Worm (Caenorhabditis elegans) whole organism, L3 larva: Measurements from ENCODE around the gene Y48G9A.11.

Experiments used
- aly-2 ChIP-seq: fragments of 150-350 bp; optimal IDR thresholded peaks from 2 replicates; lab custom pipeline; 2014; ENCODE audit warnings: missing biosample characterization, missing genetic modification characterization
- ama-1 ChIP-seq: fragments of 150-350 bp; optimal IDR thresholded peaks from 2 replicates; lab custom pipeline; 2018
- ceh-16 ChIP-seq: sonication (generic microtip); optimal IDR thresholded peaks from 2 replicates; lab custom pipeline; 2017; ENCODE audit warnings: missing biosample characterization, missing genetic modification characterization
- ceh-82 ChIP-seq: fragments of 150-350 bp; optimal IDR thresholded peaks from 2 replicates; lab custom pipeline; 2014; ENCODE audit warnings: missing biosample characterization, missing genetic modification characterization
- daf-12 ChIP-seq: fragments of 150-350 bp; optimal IDR thresholded peaks from 2 replicates; lab custom pipeline; 2014; ENCODE audit warnings: missing biosample characterization, missing genetic modification reagents, missing genetic modification characterization
- egl-27 ChIP-seq: sonication (generic microtip); optimal IDR thresholded peaks from 4 replicates; lab custom pipeline; 2017; ENCODE audit warnings: missing biosample characterization, missing genetic modification reagents, missing genetic modification characterization
- elt-1 ChIP-seq: fragments of 150-350 bp; optimal IDR thresholded peaks from 2 replicates; lab custom pipeline; 2014; ENCODE audit warnings: missing biosample characterization, missing genetic modification characterization
- elt-2 ChIP-seq: sonication (generic microtip); optimal IDR thresholded peaks from 2 replicates; lab custom pipeline; 2016; ENCODE audit warnings: missing genetic modification reagents, mild to moderate bottlenecking, missing genetic modification characterization, missing compliant biosample characterization
- eor-1 ChIP-seq, 2 experiments: fragments of 150-350 bp; optimal IDR thresholded peaks; 2 replicates each; lab custom pipeline; 2014 to 2018; ENCODE audit warnings: missing biosample characterization in 2 of 2, missing genetic modification characterization in 2 of 2
- fkh-10 ChIP-seq: sonication (generic microtip); optimal IDR thresholded peaks from 2 replicates; lab custom pipeline; 2017; ENCODE audit warnings: missing biosample characterization, missing genetic modification reagents, missing genetic modification characterization
- fos-1 ChIP-seq: fragments of 150-350 bp; optimal IDR thresholded peaks from 2 replicates; lab custom pipeline; 2014; ENCODE audit warnings: missing biosample characterization, missing genetic modification characterization
- jun-1 ChIP-seq: fragments of 150-350 bp; optimal IDR thresholded peaks from 2 replicates; lab custom pipeline; 2014; ENCODE audit warnings: missing biosample characterization, missing genetic modification reagents, missing genetic modification characterization
- lin-39 ChIP-seq: fragments of 150-350 bp; optimal IDR thresholded peaks from 2 replicates; lab custom pipeline; 2018; ENCODE audit warnings: missing biosample characterization, missing genetic modification reagents, missing genetic modification characterization
- lsy-12 ChIP-seq: sonication (generic microtip); optimal IDR thresholded peaks from 2 replicates; lab custom pipeline; 2016; ENCODE audit warnings: mild to moderate bottlenecking, missing genetic modification characterization, missing compliant biosample characterization
- mml-1 ChIP-seq: fragments of 150-350 bp; sonication (generic microtip); optimal IDR thresholded peaks from 3 replicates; lab custom pipeline; 2014; ENCODE audit warnings: missing biosample characterization, missing genetic modification characterization
- nfya-1 ChIP-seq: sonication (generic microtip); optimal IDR thresholded peaks from 2 replicates; lab custom pipeline; 2017; ENCODE audit warnings: missing genetic modification characterization, mild to moderate bottlenecking, missing compliant biosample characterization, antibody characterized with exemption, moderate library complexity; ENCODE audit not compliant: insufficient read depth
- nhr-12 ChIP-seq: fragments of 150-350 bp; optimal IDR thresholded peaks from 2 replicates; lab custom pipeline; 2014; ENCODE audit warnings: missing biosample characterization, missing genetic modification characterization
- nhr-23 ChIP-seq: fragments of 150-350 bp; optimal IDR thresholded peaks from 2 replicates; lab custom pipeline; 2014; ENCODE audit warnings: missing biosample characterization, missing genetic modification reagents, missing genetic modification characterization
- nhr-237 ChIP-seq: fragments of 150-350 bp; optimal IDR thresholded peaks from 2 replicates; lab custom pipeline; 2014; ENCODE audit warnings: missing biosample characterization, missing genetic modification characterization
- nhr-25 ChIP-seq: sonication (generic microtip); optimal IDR thresholded peaks from 2 replicates; lab custom pipeline; 2017; ENCODE audit warnings: missing biosample characterization, missing genetic modification characterization
- nhr-28 ChIP-seq: fragments of 150-350 bp; optimal IDR thresholded peaks from 2 replicates; lab custom pipeline; 2014; ENCODE audit warnings: missing biosample characterization, missing genetic modification characterization
- nhr-43 ChIP-seq: sonication (generic microtip); optimal IDR thresholded peaks from 2 replicates; lab custom pipeline; 2016; ENCODE audit warnings: mild to moderate bottlenecking, missing genetic modification characterization, missing compliant biosample characterization; ENCODE audit not compliant: poor library complexity, severe bottlenecking
- nhr-67 ChIP-seq: fragments of 150-350 bp; optimal IDR thresholded peaks from 2 replicates; lab custom pipeline; 2014; ENCODE audit warnings: missing biosample characterization, missing genetic modification characterization
- nhr-76 ChIP-seq: fragments of 150-350 bp; sonication (generic microtip); optimal IDR thresholded peaks from 5 replicates; lab custom pipeline; 2014; ENCODE audit warnings: missing biosample characterization, missing genetic modification characterization
- nhr-77 ChIP-seq: fragments of 150-350 bp; optimal IDR thresholded peaks from 2 replicates; lab custom pipeline; 2014; ENCODE audit warnings: missing biosample characterization, missing genetic modification characterization
- pha-4 ChIP-seq: fragments of 150-350 bp; optimal IDR thresholded peaks from 2 replicates; lab custom pipeline; 2014; ENCODE audit warnings: missing biosample characterization, missing genetic modification reagents, missing genetic modification characterization
- pqm-1 ChIP-seq: fragments of 150-350 bp; optimal IDR thresholded peaks from 2 replicates; lab custom pipeline; 2017; ENCODE audit warnings: missing biosample characterization, missing genetic modification characterization, inconsistent platforms
- snpc-4 ChIP-seq: fragments of 150-350 bp; optimal IDR thresholded peaks from 2 replicates; lab custom pipeline; 2014; ENCODE audit warnings: missing biosample characterization, missing genetic modification characterization
- tbx-2 ChIP-seq: sonication (generic microtip); optimal IDR thresholded peaks from 2 replicates; lab custom pipeline; 2016; ENCODE audit warnings: mild to moderate bottlenecking, missing genetic modification characterization, missing compliant biosample characterization
- unc-39 ChIP-seq: sonication (generic microtip); optimal IDR thresholded peaks from 4 replicates; lab custom pipeline; 2017; ENCODE audit warnings: missing biosample characterization, missing genetic modification characterization
- unc-62 ChIP-seq: fragments of 150-350 bp; sonication (generic microtip); optimal IDR thresholded peaks from 4 replicates; lab custom pipeline; 2014; ENCODE audit warnings: missing biosample characterization, missing genetic modification reagents, missing genetic modification characterization
- zag-1 ChIP-seq: fragments of 150-350 bp; optimal IDR thresholded peaks from 2 replicates; lab custom pipeline; 2014; ENCODE audit warnings: missing biosample characterization, missing genetic modification characterization
- ztf-11 ChIP-seq: fragments of 150-350 bp; optimal IDR thresholded peaks from 2 replicates; lab custom pipeline; 2014; ENCODE audit warnings: missing biosample characterization, missing genetic modification characterization
- ztf-4 ChIP-seq: fragments of 150-350 bp; optimal IDR thresholded peaks from 2 replicates; lab custom pipeline; 2014; ENCODE audit warnings: missing biosample characterization, missing genetic modification characterization

Y48G9A.11 gene

DNA sequence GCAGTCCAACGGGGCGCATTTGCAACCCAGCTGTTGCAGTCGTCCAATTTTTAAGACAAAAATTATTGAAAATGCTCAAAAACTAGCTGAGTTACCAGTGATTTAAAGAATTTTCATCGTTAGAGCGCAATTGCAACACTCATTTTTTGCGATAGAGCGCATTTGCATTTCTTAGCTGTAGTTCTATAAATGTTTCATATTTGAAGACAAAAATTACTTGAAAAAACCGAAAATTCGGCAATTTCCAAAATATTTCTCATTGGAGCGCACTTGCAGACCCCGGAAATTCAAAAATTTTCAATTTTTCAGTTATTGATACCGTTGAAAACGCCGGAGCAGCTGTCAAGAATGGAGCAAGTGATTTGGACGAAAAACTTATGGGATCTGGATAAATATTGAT is 4.7 kb downstream of the Y48G9A.11 start:
- no peak for TF ChIP-seq unc-39
- TF ChIP-seq elt-1 (tag; lab: Kevin White, UChicago): no peak
- TF ChIP-seq nhr-77 (tag; lab: Kevin White, UChicago): no peak
- no peak for TF ChIP-seq nhr-28 (tag; lab: Kevin White, UChicago)
- TF ChIP-seq nhr-237: no peak
- TF ChIP-seq, all 47 proteins: peak for 0

ce11 chrIII:2111376-2111775 is 5.3 kb downstream of the Y48G9A.11 start:
- TF ChIP-seq eor-1 (tag; optimal IDR thresholded peaks at IDR 0.05; lab: Kevin White, UChicago): no peak
- TF ChIP-seq unc-62 (GFP tag; lab: Kevin White, UChicago): no peak
- TF ChIP-seq unc-39: no peak
- TF ChIP-seq fkh-10 (GFP tag; lab: Kevin White, UChicago): no peak
- no peak for TF ChIP-seq elt-2 (tag; lab: Kevin White, UChicago)
- TF ChIP-seq jun-1: no peak
- TF ChIP-seq lin-39: no peak
- TF ChIP-seq ztf-4 (tag; lab: Kevin White, UChicago): no peak
- TF ChIP-seq zag-1 (tag; lab: Kevin White, UChicago): no peak
- no peak for TF ChIP-seq mml-1 (tag; lab: Kevin White, UChicago)
- no peak for TF ChIP-seq nhr-25 (tag; lab: Kevin White, UChicago)
- TF ChIP-seq ama-1: no peak
- no peak for TF ChIP-seq nhr-12
- TF ChIP-seq ceh-16 (tag; lab: Kevin White, UChicago): no peak
- no peak for TF ChIP-seq egl-27
- no peak for TF ChIP-seq aly-2
- TF ChIP-seq fos-1 (tag; lab: Kevin White, UChicago): no peak
- no peak for TF ChIP-seq ztf-11
- no peak for TF ChIP-seq daf-12

- TF ChIP-seq egl-27 (no peak), zag-1 (tag; lab: Kevin White, UChicago) (no peak), daf-12 (no peak), nhr-76 (tag; lab: Kevin White, UChicago) (no peak), nhr-12 (no peak), ceh-16 (tag; lab: Kevin White, UChicago) (no peak), nhr-77 (tag; lab: Kevin White, UChicago) (no peak), elt-1 (tag; lab: Kevin White, UChicago) (no peak), mml-1 (tag; lab: Kevin White, UChicago) (no peak)
Measured at ce11 chrIII:2110249-2110648, 6.4 kb downstream of the Y48G9A.11 start, which contains the start of gene Y48G9A.7. Y48G9A.7 (plus strand) TSS chrIII:2110549.

DNA sequence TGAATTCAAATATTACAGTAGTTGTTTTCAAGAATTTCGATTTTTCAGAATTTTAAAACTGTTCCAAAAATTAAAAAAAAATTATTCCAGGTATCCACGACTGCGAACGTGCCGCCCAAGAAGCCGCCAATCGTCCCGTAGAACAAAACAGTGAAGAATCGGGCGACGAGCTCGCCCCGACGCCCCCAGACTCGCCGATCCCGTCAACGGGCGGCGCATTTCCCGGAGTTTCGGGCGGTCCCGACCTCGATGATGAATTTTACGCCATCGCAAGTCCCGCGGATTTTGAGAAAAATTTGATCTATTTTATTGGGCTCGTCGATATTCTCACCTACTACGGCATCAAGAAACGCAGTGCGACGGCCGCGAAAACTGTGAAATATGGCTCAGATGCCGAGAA is 10.8 kb downstream of the Y48G9A.11 start:
- TF ChIP-seq nhr-67 (tag; lab: Kevin White, UChicago) (no peak), pha-4 (tag; lab: Kevin White, UChicago) (no peak), unc-62 (GFP tag; lab: Kevin White, UChicago) (no peak), nhr-43 (tag; lab: Kevin White, UChicago) (no peak), tbx-2 (tag; lab: Kevin White, UChicago) (no peak), nhr-77 (tag; lab: Kevin White, UChicago) (no peak)

DNA sequence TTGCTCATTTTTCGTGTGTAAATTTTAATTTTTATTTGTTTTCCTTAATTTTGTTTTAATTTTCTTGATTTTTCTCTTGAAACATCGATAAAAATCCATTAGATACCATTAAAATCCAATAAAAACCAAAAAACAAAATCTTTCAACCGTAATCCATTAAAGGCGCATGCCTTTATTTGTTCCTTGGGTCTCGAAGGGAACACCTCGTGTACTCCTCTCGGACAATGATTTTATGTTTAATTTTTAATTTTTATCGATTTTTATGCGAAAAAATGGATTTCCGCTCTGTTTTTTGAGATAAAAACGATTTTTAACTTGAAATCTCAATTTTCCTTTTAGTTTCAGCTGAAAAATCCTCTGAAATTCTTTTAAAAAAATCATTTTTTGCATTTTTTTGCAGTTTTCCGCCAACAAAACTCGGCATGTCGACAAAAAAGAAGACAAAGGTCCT is 14.8 kb downstream of the Y48G9A.11 start, which contains the start of gene ppk-2:
Gene ppk-2 (plus strand): TSS at position 401 of the 451 bp plus-strand sequence.
- TF ChIP-seq pqm-1 (tag; lab: Kevin White, UChicago) (no peak), mml-1 (tag; lab: Kevin White, UChicago) (no peak), snpc-4 (no peak), jun-1 (no peak), nfya-1 (no peak), lsy-12 (tag; lab: Kevin White, UChicago) (no peak), tbx-2 (tag; lab: Kevin White, UChicago) (no peak), ztf-4 (tag; lab: Kevin White, UChicago) (no peak), ztf-11 (no peak), nhr-12 (no peak), ceh-82 (tag; lab: Kevin White, UChicago) (no peak), nhr-77 (tag; lab: Kevin White, UChicago) (no peak), nhr-23 (tag; lab: Kevin White, UChicago) (no peak), nhr-25 (tag; lab: Kevin White, UChicago) (no peak), nhr-237 (no peak)
